Fruit fly (Drosophila melanogaster): Measurements from ENCODE around the gene csw.
A peak's percentile ranks its signal among the peaks of the same experiment; 100 is the strongest.

Gene csw

DNA sequence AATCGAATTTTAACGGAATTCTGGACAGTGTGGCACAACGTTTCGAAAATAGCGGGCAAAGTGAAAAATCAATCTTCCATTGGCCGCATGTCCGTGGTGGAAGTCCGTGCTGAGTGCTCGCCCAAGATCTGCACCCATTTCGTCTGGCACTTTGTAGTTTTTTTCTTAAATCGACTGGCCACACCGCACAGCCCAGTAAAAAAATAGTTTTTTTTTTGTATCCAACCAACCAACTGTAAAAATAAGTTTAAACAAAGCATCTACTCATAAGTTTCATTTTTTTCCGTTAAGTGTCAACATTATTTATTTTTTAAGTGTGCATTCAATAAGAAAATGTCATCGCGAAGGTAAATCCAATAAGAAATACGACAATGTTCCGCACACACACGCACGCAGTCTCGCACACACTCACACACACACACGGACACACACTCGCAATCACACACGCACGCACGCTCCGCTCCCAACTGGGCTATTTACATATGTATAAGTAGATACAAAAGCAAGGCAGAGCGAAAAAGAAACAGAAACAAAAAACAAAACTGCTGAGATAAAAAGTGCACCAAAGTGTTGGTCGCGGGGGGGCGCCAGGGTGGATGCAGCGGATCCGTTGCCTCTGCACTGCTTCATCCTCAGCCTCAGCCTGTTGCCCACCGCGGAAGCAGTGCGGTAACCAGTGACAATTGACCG lies at the start of gene csw (continued):
- TF ChIP-seq CG1602 (GFP tag; optimal IDR thresholded peaks at IDR 0.05) (no peak), ase (GFP tag; IDR thresholded peaks at IDR 0.05) (no peak), klu (GFP tag; IDR thresholded peaks at IDR 0.05) (no peak), Spps (tag; optimal IDR thresholded peaks at IDR 0.05) (no peak), her (GFP tag; optimal IDR thresholded peaks at IDR 0.05) (peak; percentile 63), CG3726 (GFP tag; IDR thresholded peaks at IDR 0.05) (no peak), kni (GFP tag; optimal IDR thresholded peaks at IDR 0.05) (peak; percentile 36), Chrac-16 (GFP tag; optimal IDR thresholded peaks at IDR 0.05) (peak; percentile 18), CG31224 (GFP tag; IDR thresholded peaks at IDR 0.05) (no peak), CG7556 (GFP tag; optimal IDR thresholded peaks at IDR 0.05) (no peak), dmrt11E (tag; optimal IDR thresholded peaks at IDR 0.05) (no peak), chif (GFP tag; optimal IDR thresholded peaks at IDR 0.05) (peak; percentile 0 to 54), CG12744 (GFP tag; optimal IDR thresholded peaks at IDR 0.05) (no peak), CG8089 (GFP tag; optimal IDR thresholded peaks at IDR 0.05) (no peak), onecut (GFP tag; IDR thresholded peaks at IDR 0.05) (peak; percentile 94), CG17802 (tag; optimal IDR thresholded peaks at IDR 0.05) (no peak), CG8290 (GFP tag; optimal IDR thresholded peaks at IDR 0.05) (peak; percentile 38), CG8290 (tag; optimal IDR thresholded peaks at IDR 0.05) (peak in 1 of 2 experiments; percentile 78), kay (GFP tag; optimal IDR thresholded peaks at IDR 0.05) (peak; percentile 21), CG13894 (tag; optimal IDR thresholded peaks at IDR 0.05) (peak; percentile 19), CG17359 (tag; optimal IDR thresholded peaks at IDR 0.05) (peak; percentile 38), cato (GFP tag; optimal IDR thresholded peaks at IDR 0.05; ENCODE audit: borderline replicate concordance) (no peak), CG15011 (GFP tag; optimal IDR thresholded peaks at IDR 0.05) (no peak), Atf6 (GFP tag; IDR thresholded peaks at IDR 0.05) (no peak), tio (GFP tag; optimal IDR thresholded peaks at IDR 0.05) (no peak), Dll (GFP tag; IDR thresholded peaks at IDR 0.05; ENCODE audit: partially characterized antibody) (no peak), CG3065 (GFP tag; optimal IDR thresholded peaks at IDR 0.05) (no peak), sens-2 (GFP tag; IDR thresholded peaks at IDR 0.05) (no peak), CG7357 (GFP tag; IDR thresholded peaks at IDR 0.05) (no peak), ttk (GFP tag; IDR thresholded peaks at IDR 0.05) (no peak), CG12155 (GFP tag; optimal IDR thresholded peaks at IDR 0.05) (peak; percentile 47), kah (GFP tag; optimal IDR thresholded peaks at IDR 0.05) (no peak), Med (GFP tag) (peak; percentile 96), Hr39 (optimal IDR thresholded peaks at IDR 0.05) (no peak), nom (GFP tag; optimal IDR thresholded peaks at IDR 0.05) (peak; percentile 99), CG13287 (GFP tag; IDR thresholded peaks at IDR 0.05; ENCODE audit: partially characterized antibody) (peak; percentile 24; the same call in 1 of the 2 replicates), C15 (GFP tag; IDR thresholded peaks at IDR 0.05) (no peak), CG11504 (tag; optimal IDR thresholded peaks at IDR 0.05) (no peak), CG14050 (GFP tag; IDR thresholded peaks at IDR 0.05) (no peak), Abd-B (GFP tag; optimal IDR thresholded peaks at IDR 0.05) (peak; percentile 45), schlank (tag; optimal IDR thresholded peaks at IDR 0.05) (no peak), CG32772 (GFP tag; IDR thresholded peaks at IDR 0.05) (peak; percentile 82), rib (GFP tag; IDR thresholded peaks at IDR 0.05) (no peak), gcm2 (GFP tag; optimal IDR thresholded peaks at IDR 0.05) (no peak), CG1603 (tag; optimal IDR thresholded peaks at IDR 0.05) (peak; percentile 86), Camta (GFP tag; optimal IDR thresholded peaks at IDR 0.05) (peak; percentile 12), Mad (GFP tag; optimal IDR thresholded peaks at IDR 0.05) (peak; percentile 12), CG1832 (GFP tag; optimal IDR thresholded peaks at IDR 0.05) (no peak), Eip74EF (GFP tag; optimal IDR thresholded peaks at IDR 0.05) (no peak), tgo (GFP tag; IDR thresholded peaks at IDR 0.05) (no peak), ind (GFP tag; optimal IDR thresholded peaks at IDR 0.05) (peak; percentile 32)

Data from whole organism, embryonic.